Fruit fly (Drosophila melanogaster) S2 (cell line): ENCODE measurements around the gene Qsox2.

Experiments used
- CG8478 ChIP-seq: fragments of >200 bp; optimal IDR thresholded peaks from 2 replicates; lab custom pipeline; 2018
- CTCF ChIP-seq, 2 experiments: fragments of >200 bp; optimal IDR thresholded peaks; 2 replicates each; lab custom pipeline; 2018

DNA sequence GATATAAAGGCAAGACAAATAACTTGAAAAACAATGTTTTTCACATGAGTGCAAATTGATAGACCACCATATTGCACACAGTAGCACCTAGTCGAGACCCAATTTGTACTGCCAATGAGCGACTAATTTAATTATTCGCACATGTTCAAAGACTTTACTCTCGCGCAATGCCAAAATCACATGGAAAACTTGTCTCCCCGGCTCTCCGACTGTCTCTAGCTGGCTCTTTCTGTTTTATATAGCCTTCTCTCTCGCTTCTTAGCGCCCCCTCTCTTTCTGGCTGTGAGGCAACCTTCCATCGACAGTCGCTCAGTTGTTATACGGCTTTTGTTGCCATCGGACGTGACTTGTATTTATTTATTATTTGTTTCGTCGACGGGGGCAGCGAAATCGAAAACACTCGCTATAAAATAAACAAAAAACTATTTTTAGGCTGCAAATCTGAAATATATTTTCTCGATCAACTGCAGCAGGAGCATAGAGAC is 38.5 kb upstream of the Qsox2 start, which contains the start of gene CG6656:
- TF ChIP-seq CG8478 (lab: Kevin White, UChicago) (no peak), CTCF (optimal IDR thresholded peaks at IDR 0.05; lab: Kevin White, UChicago) (no peak)
